Worm (Caenorhabditis elegans): ENCODE data around the gene algn-11.

DNA sequence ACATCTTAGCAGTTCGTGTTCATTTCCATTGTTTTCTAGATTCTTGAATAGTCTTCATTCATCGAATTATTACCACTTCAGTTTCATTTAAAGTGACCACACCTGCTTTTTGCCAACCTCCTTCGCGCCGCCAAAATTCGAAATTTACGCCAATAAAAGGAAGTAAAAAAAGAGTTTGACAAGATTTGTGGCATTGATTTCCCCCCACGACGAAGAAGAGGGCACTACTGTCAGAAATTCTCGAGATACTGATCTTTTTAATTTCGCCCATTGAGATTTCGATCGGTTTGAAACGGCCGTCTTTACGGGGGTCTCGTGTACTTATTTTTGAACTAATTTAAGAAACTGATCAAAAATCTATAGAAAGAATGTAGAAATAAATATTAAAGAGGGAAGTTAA lies 11.3 kb upstream of the algn-11 start:
- TF ChIP-seq nhr-77 (tag; optimal IDR thresholded peaks at IDR 0.05) (no peak), ama-1 (optimal IDR thresholded peaks at IDR 0.05) (no peak), unc-39 (tag; optimal IDR thresholded peaks at IDR 0.05) (no peak), lin-11 (tag; optimal IDR thresholded peaks at IDR 0.05) (no peak), peb-1 (tag; optimal IDR thresholded peaks at IDR 0.05) (no peak)
